Fruit fly (Drosophila melanogaster) whole organism, pupa: ENCODE data around the gene Hou.

ENCODE experiments used
- CG10348 ChIP-seq: fragments of 200-800 bp; sonication (Bioruptor generic); IDR thresholded peaks from 2 replicates; pipeline ENCODE4 v1.3.6; 2022; ENCODE audit warnings: missing biosample characterization, missing genetic modification characterization
- CG12605 ChIP-seq: fragments of 200-800 bp; sonication (Bioruptor generic); IDR thresholded peaks from 2 replicates; pipeline ENCODE4 v1.3.6; 2022; ENCODE audit warnings: missing biosample characterization, missing genetic modification characterization
- CG13204 ChIP-seq: fragments of 200-800 bp; sonication (Bioruptor generic); optimal IDR thresholded peaks from 2 replicates; lab custom pipeline; 2018; ENCODE audit warnings: missing biosample characterization, mild to moderate bottlenecking, missing genetic modification characterization, moderate library complexity
- CG14655 ChIP-seq: fragments of 200-800 bp; sonication (Bioruptor generic); optimal IDR thresholded peaks from 3 replicates; lab custom pipeline; 2017; ENCODE audit warnings: mild to moderate bottlenecking, missing biosample characterization, missing genetic modification reagents, missing genetic modification characterization
- CG15710 ChIP-seq: fragments of 200-800 bp; sonication (Bioruptor generic); optimal IDR thresholded peaks from 2 replicates; lab custom pipeline; 2018; ENCODE audit warnings: missing biosample characterization, mild to moderate bottlenecking, missing genetic modification characterization, moderate library complexity
- CG17806 ChIP-seq: fragments of 200-800 bp; sonication (Bioruptor generic); optimal IDR thresholded peaks from 2 replicates; lab custom pipeline; 2018; ENCODE audit warnings: missing biosample characterization, mild to moderate bottlenecking, missing genetic modification characterization, moderate library complexity
- CG32121 ChIP-seq: fragments of 200-800 bp; sonication (Bioruptor generic); IDR thresholded peaks from 2 replicates; pipeline ENCODE4 v1.3.6; 2022; ENCODE audit warnings: missing biosample characterization, missing genetic modification characterization
- CG34367 ChIP-seq: fragments of 200-800 bp; sonication (Bioruptor generic); optimal IDR thresholded peaks from 2 replicates; lab custom pipeline; 2018; ENCODE audit warnings: missing biosample characterization, mild to moderate bottlenecking, missing genetic modification characterization
- CG4496 ChIP-seq: fragments of 200-800 bp; sonication (Bioruptor generic); IDR thresholded peaks from 3 replicates; pipeline ENCODE4 v1.3.6; 2022; ENCODE audit warnings: missing biosample characterization, missing genetic modification characterization
- CG8159 ChIP-seq: fragments of 200-800 bp; sonication (Bioruptor generic); optimal IDR thresholded peaks from 3 replicates; lab custom pipeline; 2018; ENCODE audit warnings: missing biosample characterization, mild to moderate bottlenecking, missing genetic modification characterization, moderate library complexity
- CG8301 ChIP-seq: fragments of 200-800 bp; sonication (Bioruptor generic); optimal IDR thresholded peaks from 2 replicates; lab custom pipeline; 2018; ENCODE audit warnings: missing biosample characterization, mild to moderate bottlenecking, missing genetic modification characterization
- CG9948 ChIP-seq: fragments of 200-800 bp; sonication (Bioruptor generic); optimal IDR thresholded peaks from 2 replicates; lab custom pipeline; 2018; ENCODE audit warnings: missing biosample characterization, mild to moderate bottlenecking, missing genetic modification characterization, moderate library complexity
- D1 ChIP-seq: fragments of 200-800 bp; sonication (Bioruptor generic); optimal IDR thresholded peaks from 2 replicates; lab custom pipeline; 2018; ENCODE audit warnings: missing biosample characterization, mild to moderate bottlenecking, missing genetic modification characterization, moderate library complexity
- EcR ChIP-seq: fragments of 200-800 bp; sonication (Bioruptor generic); optimal IDR thresholded peaks from 3 replicates; lab custom pipeline; 2019; ENCODE audit warnings: missing biosample characterization, missing genetic modification characterization, mild to moderate bottlenecking, moderate library complexity, missing genetic modification reagents
- Ets98B ChIP-seq: fragments of 200-800 bp; sonication (Bioruptor generic); IDR thresholded peaks from 2 replicates; pipeline ENCODE4 v1.3.6; 2022; ENCODE audit warnings: missing biosample characterization, missing genetic modification characterization
- Pif1A ChIP-seq: fragments of 200-800 bp; sonication (Bioruptor generic); optimal IDR thresholded peaks from 3 replicates; lab custom pipeline; 2016; ENCODE audit warnings: missing biosample characterization, missing genetic modification characterization
- Pif1B ChIP-seq: fragments of 200-800 bp; sonication (Bioruptor generic); optimal IDR thresholded peaks from 3 replicates; lab custom pipeline; 2016; ENCODE audit warnings: missing biosample characterization, missing genetic modification characterization
- Snoo ChIP-seq: fragments of 200-800 bp; sonication (Bioruptor generic); optimal IDR thresholded peaks from 3 replicates; lab custom pipeline; 2017; ENCODE audit warnings: missing biosample characterization, mild to moderate bottlenecking, missing genetic modification characterization, inconsistent platforms
- fd96Ca ChIP-seq: fragments of 200-800 bp; sonication (Bioruptor generic); IDR thresholded peaks from 3 replicates; pipeline ENCODE4 v1.3.6; 2022; ENCODE audit warnings: missing biosample characterization, missing genetic modification characterization
- gl ChIP-seq: fragments of 200-800 bp; sonication (Bioruptor generic); optimal IDR thresholded peaks from 2 replicates; lab custom pipeline; 2018; ENCODE audit warnings: missing biosample characterization, mild to moderate bottlenecking, missing genetic modification characterization
- rn ChIP-seq: fragments of 200-800 bp; sonication (Bioruptor generic); IDR thresholded peaks from 2 replicates; pipeline ENCODE4 v1.3.6; 2022; ENCODE audit warnings: missing biosample characterization, missing genetic modification characterization

The Hou gene

DNA sequence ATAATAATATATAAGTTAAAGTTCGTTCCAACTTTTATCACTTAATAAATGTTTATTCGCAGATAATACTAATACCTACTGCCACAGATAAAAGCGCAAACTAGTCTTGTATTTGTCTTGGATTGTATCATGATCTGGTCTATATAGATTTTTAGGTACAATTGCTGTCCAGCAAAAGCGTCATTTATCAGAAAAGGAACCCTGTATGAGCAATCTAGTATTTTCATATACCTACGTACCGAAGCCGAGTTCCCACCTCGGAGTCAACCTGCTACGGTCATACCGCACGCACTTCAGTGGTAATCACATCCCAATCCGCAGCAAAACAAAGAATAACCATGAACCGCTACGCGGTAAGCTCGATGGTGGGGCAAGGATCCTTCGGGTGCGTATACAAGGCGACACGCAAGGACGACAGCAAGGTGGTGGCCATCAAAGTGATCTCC, 7.3 kb upstream of the Hou start, which contains the start of gene fu:
Gene fu (plus strand): TSS at position 254 of the 446 bp plus-strand sequence.
- TF ChIP-seq EcR (GFP tag; lab: Kevin White, UChicago) (peak; percentile 4), Snoo (tag; lab: Kevin White, UChicago) (no peak), CG8159 (tag; lab: Kevin White, UChicago) (peak; percentile 22), CG12605 (GFP tag; lab: Robert Waterston, UW) (0 out of 2 replicates have a peak, but pooled peaks have one; percentile 10), CG4496 (GFP tag; lab: Robert Waterston, UW) (peak; percentile 28; the same call in 1 of the 3 replicates)

DNA sequence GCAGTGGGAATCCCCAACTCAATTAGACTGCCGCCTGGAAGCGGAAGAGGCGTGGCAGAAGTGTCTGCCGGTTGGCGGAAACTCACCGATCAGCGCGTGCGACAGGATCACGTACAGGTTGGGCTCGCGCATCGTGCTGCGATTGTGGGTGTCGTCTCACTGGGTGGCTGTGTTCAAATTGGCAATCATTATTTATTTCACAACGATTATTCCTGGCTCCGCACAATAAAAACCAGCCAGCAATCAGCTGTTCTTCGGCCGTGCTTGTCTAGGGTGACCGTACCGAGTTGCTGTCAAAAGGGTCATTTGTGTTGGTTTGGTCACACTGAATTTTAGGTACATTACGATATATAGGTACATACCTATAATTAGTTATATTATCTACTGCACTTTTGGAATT, 6.8 kb upstream of the Hou start, which contains the start of gene CG6659:
Gene CG6659 (minus strand): TSS at position 275 of the 400 bp plus-strand sequence.
- TF ChIP-seq CG4496 (GFP tag; lab: Robert Waterston, UW): no peak
- no peak for TF ChIP-seq Snoo (tag; lab: Kevin White, UChicago)
- no peak for TF ChIP-seq CG32121 (GFP tag; lab: Robert Waterston, UW)
- no peak for TF ChIP-seq CG17806 (tag; lab: Kevin White, UChicago)
- TF ChIP-seq CG8301 (tag; lab: Kevin White, UChicago): no peak
- no peak for TF ChIP-seq CG34367 (tag; lab: Kevin White, UChicago)
- no peak for TF ChIP-seq CG9948 (tag; lab: Kevin White, UChicago)
- TF ChIP-seq CG13204 (GFP tag; lab: Kevin White, UChicago): no peak
- no peak for TF ChIP-seq fd96Ca
- no peak for TF ChIP-seq rn (GFP tag; lab: Robert Waterston, UW)
- TF ChIP-seq CG15710 (tag; lab: Kevin White, UChicago): no peak
- TF ChIP-seq Pif1A (GFP tag; lab: Kevin White, UChicago): no peak
- no peak for TF ChIP-seq gl (tag; lab: Kevin White, UChicago)
- TF ChIP-seq D1 (tag; lab: Kevin White, UChicago): no peak
- TF ChIP-seq Ets98B (GFP tag; lab: Robert Waterston, UW): no peak
- no peak for TF ChIP-seq EcR (GFP tag; lab: Kevin White, UChicago)
- no peak for TF ChIP-seq CG8159 (tag; lab: Kevin White, UChicago)
- TF ChIP-seq CG10348 (GFP tag; lab: Robert Waterston, UW): no peak
- TF ChIP-seq CG14655 (GFP tag; lab: Kevin White, UChicago): no peak
- no peak for TF ChIP-seq Pif1B (GFP tag; lab: Kevin White, UChicago)

dm6 chrX:18652879-18653278, 2.6 kb upstream of the Hou start, which contains the start of gene Ing3:
Ing3 (minus strand) TSS chrX:18653091.
- TF ChIP-seq EcR (GFP tag; lab: Kevin White, UChicago): no peak
- no peak for TF ChIP-seq CG15710 (tag; lab: Kevin White, UChicago)
- TF ChIP-seq CG17806 (tag; lab: Kevin White, UChicago): no peak
- no peak for TF ChIP-seq CG10348 (GFP tag; lab: Robert Waterston, UW)
- TF ChIP-seq CG8301 (tag; lab: Kevin White, UChicago): no peak
- TF ChIP-seq CG9948 (tag; lab: Kevin White, UChicago): no peak
- TF ChIP-seq fd96Ca: no peak
- TF ChIP-seq CG12605 (GFP tag; lab: Robert Waterston, UW): no peak
- TF ChIP-seq gl (tag; lab: Kevin White, UChicago): no peak
- TF ChIP-seq Pif1B (GFP tag; lab: Kevin White, UChicago): no peak
- TF ChIP-seq Pif1A (GFP tag; lab: Kevin White, UChicago): no peak
- no peak for TF ChIP-seq D1 (tag; lab: Kevin White, UChicago)
- no peak for TF ChIP-seq CG8159 (tag; lab: Kevin White, UChicago)
- no peak for TF ChIP-seq CG13204 (GFP tag; lab: Kevin White, UChicago)
- no peak for TF ChIP-seq Ets98B (GFP tag; lab: Robert Waterston, UW)
- no peak for TF ChIP-seq Snoo (tag; lab: Kevin White, UChicago)
- TF ChIP-seq CG14655 (GFP tag; lab: Kevin White, UChicago): no peak

DNA sequence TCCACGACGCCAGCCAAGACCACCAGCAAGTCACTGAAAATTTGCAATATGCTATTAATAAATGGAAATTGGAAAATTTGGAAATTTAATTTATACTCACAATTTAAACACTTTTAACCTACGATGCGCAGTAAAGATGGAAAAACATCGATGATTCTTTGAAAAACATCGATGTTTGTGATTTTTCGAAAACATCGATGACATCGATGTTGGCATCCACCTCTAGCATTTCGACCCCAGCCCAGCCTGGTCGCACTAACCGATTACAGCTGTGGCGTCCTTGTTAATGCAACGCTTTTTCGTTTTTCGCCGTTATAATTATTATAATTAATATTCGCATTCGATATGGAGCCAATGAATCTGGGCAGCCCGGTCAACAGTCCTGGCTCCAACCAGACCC, 2.3 kb downstream of the Hou start, which contains the start of gene Nup35:
Gene Nup35 (plus strand): TSS at position 222 of the 400 bp plus-strand sequence.
- TF ChIP-seq gl (tag; lab: Kevin White, UChicago) (no peak), CG15710 (tag; lab: Kevin White, UChicago) (no peak), CG13204 (GFP tag; lab: Kevin White, UChicago) (no peak), CG8301 (tag; lab: Kevin White, UChicago) (no peak), Pif1B (GFP tag; lab: Kevin White, UChicago) (no peak), CG10348 (GFP tag; lab: Robert Waterston, UW) (no peak), Ets98B (GFP tag; lab: Robert Waterston, UW) (no peak), CG17806 (tag; lab: Kevin White, UChicago) (no peak), fd96Ca (no peak), CG4496 (GFP tag; lab: Robert Waterston, UW) (no peak), Snoo (tag; lab: Kevin White, UChicago) (no peak), CG32121 (GFP tag; lab: Robert Waterston, UW) (no peak), CG8159 (tag; lab: Kevin White, UChicago) (no peak), Pif1A (GFP tag; lab: Kevin White, UChicago) (no peak), CG14655 (GFP tag; lab: Kevin White, UChicago) (no peak), rn (GFP tag; lab: Robert Waterston, UW) (no peak), CG9948 (tag; lab: Kevin White, UChicago) (no peak), D1 (tag; lab: Kevin White, UChicago) (no peak), CG34367 (tag; lab: Kevin White, UChicago) (no peak), CG12605 (GFP tag; lab: Robert Waterston, UW) (no peak)
